Fruit fly (Drosophila melanogaster) whole organism, pupa: ENCODE data around the gene CG18233.

ENCODE experiments used
- CG10348 ChIP-seq: fragments of 200-800 bp; sonication (Bioruptor generic); IDR thresholded peaks from 2 replicates; pipeline ENCODE4 v1.3.6; 2022; ENCODE audit warnings: missing biosample characterization, missing genetic modification characterization
- CG12605 ChIP-seq: fragments of 200-800 bp; sonication (Bioruptor generic); IDR thresholded peaks from 2 replicates; pipeline ENCODE4 v1.3.6; 2022; ENCODE audit warnings: missing biosample characterization, missing genetic modification characterization
- CG13204 ChIP-seq: fragments of 200-800 bp; sonication (Bioruptor generic); optimal IDR thresholded peaks from 2 replicates; lab custom pipeline; 2018; ENCODE audit warnings: missing biosample characterization, mild to moderate bottlenecking, missing genetic modification characterization, moderate library complexity
- CG14655 ChIP-seq: fragments of 200-800 bp; sonication (Bioruptor generic); optimal IDR thresholded peaks from 3 replicates; lab custom pipeline; 2017; ENCODE audit warnings: mild to moderate bottlenecking, missing biosample characterization, missing genetic modification reagents, missing genetic modification characterization
- CG15710 ChIP-seq: fragments of 200-800 bp; sonication (Bioruptor generic); optimal IDR thresholded peaks from 2 replicates; lab custom pipeline; 2018; ENCODE audit warnings: missing biosample characterization, mild to moderate bottlenecking, missing genetic modification characterization, moderate library complexity
- CG17806 ChIP-seq: fragments of 200-800 bp; sonication (Bioruptor generic); optimal IDR thresholded peaks from 2 replicates; lab custom pipeline; 2018; ENCODE audit warnings: missing biosample characterization, mild to moderate bottlenecking, missing genetic modification characterization, moderate library complexity
- CG32121 ChIP-seq: fragments of 200-800 bp; sonication (Bioruptor generic); IDR thresholded peaks from 2 replicates; pipeline ENCODE4 v1.3.6; 2022; ENCODE audit warnings: missing biosample characterization, missing genetic modification characterization
- CG34367 ChIP-seq: fragments of 200-800 bp; sonication (Bioruptor generic); optimal IDR thresholded peaks from 2 replicates; lab custom pipeline; 2018; ENCODE audit warnings: missing biosample characterization, mild to moderate bottlenecking, missing genetic modification characterization
- CG4496 ChIP-seq: fragments of 200-800 bp; sonication (Bioruptor generic); IDR thresholded peaks from 3 replicates; pipeline ENCODE4 v1.3.6; 2022; ENCODE audit warnings: missing biosample characterization, missing genetic modification characterization
- CG8159 ChIP-seq: fragments of 200-800 bp; sonication (Bioruptor generic); optimal IDR thresholded peaks from 3 replicates; lab custom pipeline; 2018; ENCODE audit warnings: missing biosample characterization, mild to moderate bottlenecking, missing genetic modification characterization, moderate library complexity
- CG8301 ChIP-seq: fragments of 200-800 bp; sonication (Bioruptor generic); optimal IDR thresholded peaks from 2 replicates; lab custom pipeline; 2018; ENCODE audit warnings: missing biosample characterization, mild to moderate bottlenecking, missing genetic modification characterization
- CG9948 ChIP-seq: fragments of 200-800 bp; sonication (Bioruptor generic); optimal IDR thresholded peaks from 2 replicates; lab custom pipeline; 2018; ENCODE audit warnings: missing biosample characterization, mild to moderate bottlenecking, missing genetic modification characterization, moderate library complexity
- D1 ChIP-seq: fragments of 200-800 bp; sonication (Bioruptor generic); optimal IDR thresholded peaks from 2 replicates; lab custom pipeline; 2018; ENCODE audit warnings: missing biosample characterization, mild to moderate bottlenecking, missing genetic modification characterization, moderate library complexity
- EcR ChIP-seq: fragments of 200-800 bp; sonication (Bioruptor generic); optimal IDR thresholded peaks from 3 replicates; lab custom pipeline; 2019; ENCODE audit warnings: missing biosample characterization, missing genetic modification characterization, mild to moderate bottlenecking, moderate library complexity, missing genetic modification reagents
- Ets98B ChIP-seq: fragments of 200-800 bp; sonication (Bioruptor generic); IDR thresholded peaks from 2 replicates; pipeline ENCODE4 v1.3.6; 2022; ENCODE audit warnings: missing biosample characterization, missing genetic modification characterization
- Pif1A ChIP-seq: fragments of 200-800 bp; sonication (Bioruptor generic); optimal IDR thresholded peaks from 3 replicates; lab custom pipeline; 2016; ENCODE audit warnings: missing biosample characterization, missing genetic modification characterization
- Pif1B ChIP-seq: fragments of 200-800 bp; sonication (Bioruptor generic); optimal IDR thresholded peaks from 3 replicates; lab custom pipeline; 2016; ENCODE audit warnings: missing biosample characterization, missing genetic modification characterization
- Snoo ChIP-seq: fragments of 200-800 bp; sonication (Bioruptor generic); optimal IDR thresholded peaks from 3 replicates; lab custom pipeline; 2017; ENCODE audit warnings: missing biosample characterization, mild to moderate bottlenecking, missing genetic modification characterization, inconsistent platforms
- fd96Ca ChIP-seq: fragments of 200-800 bp; sonication (Bioruptor generic); IDR thresholded peaks from 3 replicates; pipeline ENCODE4 v1.3.6; 2022; ENCODE audit warnings: missing biosample characterization, missing genetic modification characterization
- gl ChIP-seq: fragments of 200-800 bp; sonication (Bioruptor generic); optimal IDR thresholded peaks from 2 replicates; lab custom pipeline; 2018; ENCODE audit warnings: missing biosample characterization, mild to moderate bottlenecking, missing genetic modification characterization
- rn ChIP-seq: fragments of 200-800 bp; sonication (Bioruptor generic); IDR thresholded peaks from 2 replicates; pipeline ENCODE4 v1.3.6; 2022; ENCODE audit warnings: missing biosample characterization, missing genetic modification characterization

Gene CG18233

dm6 chr3L:18625786-18626185, 20.5 kb downstream of the CG18233 start, which contains the start of gene MYPT-75D:
TSS of gene MYPT-75D (plus strand) at chr3L:18625959.
- TF ChIP-seq CG8301 (no peak), Pif1A (GFP tag; lab: Kevin White, UChicago) (no peak), CG12605 (peak; percentile 22; the same call in 1 of the 2 replicates), rn (GFP tag; lab: Robert Waterston, UW) (no peak), CG17806 (tag; lab: Kevin White, UChicago) (no peak), EcR (GFP tag; lab: Kevin White, UChicago) (peak; percentile 3), Ets98B (peak; percentile 9; the same call in 1 of the 2 replicates)

- no peak for TF ChIP-seq D1 (tag; lab: Kevin White, UChicago)
- TF ChIP-seq Ets98B = peak; percentile 55
- TF ChIP-seq Snoo (tag; lab: Kevin White, UChicago) = no peak
- TF ChIP-seq CG8159 (tag; lab: Kevin White, UChicago) = no peak
- peak; percentile 49 for TF ChIP-seq Pif1A (GFP tag; lab: Kevin White, UChicago)
- peak; percentile 42 for TF ChIP-seq CG8301
- TF ChIP-seq CG12605 = peak; percentile 30; the same call in 1 of the 2 replicates
- no peak for TF ChIP-seq CG34367 (tag; lab: Kevin White, UChicago)
- 0 out of 2 replicates have a peak, but pooled peaks have one; percentile 7 for TF ChIP-seq rn (GFP tag; lab: Robert Waterston, UW)
- no peak for TF ChIP-seq CG10348
- TF ChIP-seq CG32121 (GFP tag; lab: Robert Waterston, UW) = peak; percentile 72
- no peak for TF ChIP-seq CG17806 (tag; lab: Kevin White, UChicago)
- TF ChIP-seq CG4496 = peak; percentile 66; the same call in 1 of the 3 replicates
- TF ChIP-seq Pif1B (GFP tag; lab: Kevin White, UChicago) = no peak
- TF ChIP-seq CG13204 (GFP tag; lab: Kevin White, UChicago) = no peak
- no peak for TF ChIP-seq EcR (GFP tag; lab: Kevin White, UChicago)
- TF ChIP-seq fd96Ca = peak; percentile 61; the same call in 1 of the 3 replicates
- TF ChIP-seq CG9948 (tag; lab: Kevin White, UChicago) = peak; percentile 2
- no peak for TF ChIP-seq CG15710 (tag; lab: Kevin White, UChicago)
- TF ChIP-seq CG14655 (GFP tag; lab: Kevin White, UChicago) = peak; percentile 44
- TF ChIP-seq gl = no peak
Measured at dm6 chr3L:18626451-18627079, 21.3 kb downstream of the CG18233 start.

- TF ChIP-seq Snoo (tag; lab: Kevin White, UChicago) (no peak), Pif1A (GFP tag; lab: Kevin White, UChicago) (no peak), CG12605 (peak; percentile 13; the same call in 1 of the 2 replicates), Ets98B (no peak), D1 (tag; lab: Kevin White, UChicago) (no peak), CG10348 (no peak), CG8301 (peak; percentile 66), CG13204 (GFP tag; lab: Kevin White, UChicago) (peak; percentile 58), CG14655 (GFP tag; lab: Kevin White, UChicago) (peak; percentile 73), CG15710 (tag; lab: Kevin White, UChicago) (no peak), EcR (GFP tag; lab: Kevin White, UChicago) (no peak)
Measured at dm6 chr3L:18627657-18628455, 22.6 kb downstream of the CG18233 start.

dm6 chr3L:18628458-18628857, 23.2 kb downstream of the CG18233 start:
- no peak for TF ChIP-seq CG34367 (tag; lab: Kevin White, UChicago)
- no peak for TF ChIP-seq CG14655 (GFP tag; lab: Kevin White, UChicago)
- no peak for TF ChIP-seq gl
- TF ChIP-seq rn (GFP tag; lab: Robert Waterston, UW) = no peak
- no peak for TF ChIP-seq Pif1A (GFP tag; lab: Kevin White, UChicago)
- TF ChIP-seq CG13204 (GFP tag; lab: Kevin White, UChicago) = no peak
- no peak for TF ChIP-seq D1 (tag; lab: Kevin White, UChicago)
- no peak for TF ChIP-seq CG8159 (tag; lab: Kevin White, UChicago)
- no peak for TF ChIP-seq Pif1B (GFP tag; lab: Kevin White, UChicago)
- TF ChIP-seq CG12605 = no peak
- no peak for TF ChIP-seq EcR (GFP tag; lab: Kevin White, UChicago)

- TF ChIP-seq Ets98B = no peak
- no peak for TF ChIP-seq Snoo (tag; lab: Kevin White, UChicago)
- no peak for TF ChIP-seq CG9948 (tag; lab: Kevin White, UChicago)
- no peak for TF ChIP-seq CG12605
- TF ChIP-seq CG17806 (tag; lab: Kevin White, UChicago) = no peak
- TF ChIP-seq CG32121 (GFP tag; lab: Robert Waterston, UW) = no peak
- TF ChIP-seq CG4496 = no peak
- TF ChIP-seq CG13204 (GFP tag; lab: Kevin White, UChicago) = no peak
- no peak for TF ChIP-seq CG15710 (tag; lab: Kevin White, UChicago)
- TF ChIP-seq Pif1B (GFP tag; lab: Kevin White, UChicago) = no peak
- TF ChIP-seq CG8159 (tag; lab: Kevin White, UChicago) = no peak
- TF ChIP-seq D1 (tag; lab: Kevin White, UChicago) = no peak
- no peak for TF ChIP-seq Pif1A (GFP tag; lab: Kevin White, UChicago)
- TF ChIP-seq CG14655 (GFP tag; lab: Kevin White, UChicago) = no peak
- no peak for TF ChIP-seq CG8301
Measured at dm6 chr3L:18629874-18630273, 24.6 kb downstream of the CG18233 start.
